Worm (Caenorhabditis elegans): ENCODE data around the gene F32A5.4.

ce11 chrII:7242754-7243153 is 13.8 kb downstream of the F32A5.4 start:
- no peak for TF ChIP-seq snpc-4 (tag; optimal IDR thresholded peaks at IDR 0.05)
- no peak for TF ChIP-seq ztf-11 (tag; optimal IDR thresholded peaks at IDR 0.05)
- TF ChIP-seq lin-13 (tag; optimal IDR thresholded peaks at IDR 0.05): no peak
- TF ChIP-seq mab-5 (tag; optimal IDR thresholded peaks at IDR 0.05): no peak

Measured in whole organism, mixed stage, embryonic.